Fruit fly (Drosophila melanogaster) whole organism, embryonic: ENCODE measurements around the gene CG14212.

ENCODE experiments used
- B-H2 ChIP-seq: fragments of 200-800 bp; sonication (Bioruptor generic); optimal IDR thresholded peaks from 2 replicates; lab custom pipeline; 2018; ENCODE audit warnings: missing biosample characterization, mild to moderate bottlenecking, missing genetic modification characterization
- Bdp1 ChIP-seq: fragments of 200-800 bp; sonication (Bioruptor generic); optimal IDR thresholded peaks from 3 replicates; lab custom pipeline; 2016; ENCODE audit warnings: missing biosample characterization, missing genetic modification characterization
- Blimp-1 ChIP-seq: fragments of 200-800 bp; sonication (Bioruptor generic); optimal IDR thresholded peaks from 3 replicates; lab custom pipeline; 2018; ENCODE audit warnings: missing biosample characterization, missing genetic modification characterization, mild to moderate bottlenecking, moderate library complexity, missing genetic modification reagents
- CG10209 ChIP-seq: fragments of 200-800 bp; sonication (Bioruptor generic); optimal IDR thresholded peaks from 3 replicates; lab custom pipeline; 2017; ENCODE audit warnings: missing biosample characterization, mild to moderate bottlenecking, missing genetic modification characterization, missing genetic modification reagents
- CG10979 ChIP-seq: fragments of 200-800 bp; sonication (Bioruptor generic); optimal IDR thresholded peaks from 2 replicates; lab custom pipeline; 2018; ENCODE audit warnings: missing biosample characterization, mild to moderate bottlenecking, missing genetic modification characterization, moderate library complexity
- CG11093 ChIP-seq: fragments of 200-800 bp; sonication (Bioruptor generic); IDR thresholded peaks from 3 replicates; pipeline ENCODE4 v1.3.6; 2022; ENCODE audit warnings: missing biosample characterization, missing genetic modification characterization
- CG12071 ChIP-seq: fragments of 200-800 bp; sonication (Bioruptor generic); optimal IDR thresholded peaks from 3 replicates; lab custom pipeline; 2018; ENCODE audit warnings: missing biosample characterization, mild to moderate bottlenecking, missing genetic modification characterization
- CG12155 ChIP-seq: fragments of 200-800 bp; sonication (Bioruptor generic); optimal IDR thresholded peaks from 3 replicates; lab custom pipeline; 2016; ENCODE audit warnings: missing biosample characterization, missing genetic modification characterization
- CG17612 ChIP-seq: fragments of 200-800 bp; sonication (Bioruptor generic); IDR thresholded peaks from 2 replicates; pipeline ENCODE4 v1.3.6; 2022; ENCODE audit warnings: missing biosample characterization, missing genetic modification characterization
- CG2129 ChIP-seq: fragments of 200-800 bp; sonication (Bioruptor generic); IDR thresholded peaks from 2 replicates; pipeline ENCODE4 v1.3.6; 2022; ENCODE audit warnings: missing biosample characterization, missing genetic modification characterization; ENCODE audit not compliant: partially characterized antibody
- CG30020 ChIP-seq: fragments of 200-800 bp; optimal IDR thresholded peaks from 2 replicates; lab custom pipeline; 2019; ENCODE audit warnings: missing biosample characterization, mild to moderate bottlenecking, missing genetic modification characterization, moderate library complexity
- CG3065 ChIP-seq: fragments of 200-800 bp; sonication (Bioruptor generic); optimal IDR thresholded peaks from 2 replicates; lab custom pipeline; 2016; ENCODE audit warnings: missing biosample characterization, missing genetic modification characterization
- CG32532 ChIP-seq: fragments of 200-800 bp; sonication (Bioruptor generic); IDR thresholded peaks from 2 replicates; pipeline ENCODE4 v1.3.6; 2022; ENCODE audit warnings: missing biosample characterization, missing genetic modification characterization
- CG33213 ChIP-seq: fragments of 200-800 bp; sonication (Bioruptor generic); optimal IDR thresholded peaks from 3 replicates; lab custom pipeline; 2016; ENCODE audit warnings: missing biosample characterization, missing genetic modification characterization
- CG6272 ChIP-seq: fragments of 200-800 bp; sonication (Bioruptor generic); IDR thresholded peaks from 2 replicates; pipeline ENCODE4 v1.3.6; 2022; ENCODE audit warnings: missing biosample characterization, missing genetic modification characterization
- CG7357 ChIP-seq: fragments of 200-800 bp; sonication (Bioruptor generic); IDR thresholded peaks from 3 replicates; pipeline ENCODE4 v1.3.6; 2022; ENCODE audit warnings: missing biosample characterization, missing genetic modification characterization
- CG7745 ChIP-seq: fragments of 200-800 bp; sonication (Bioruptor generic); optimal IDR thresholded peaks from 2 replicates; lab custom pipeline; 2018; ENCODE audit warnings: missing biosample characterization, mild to moderate bottlenecking, missing genetic modification characterization, moderate library complexity
- CG8478 ChIP-seq: fragments of >200 bp; optimal IDR thresholded peaks from 2 replicates; lab custom pipeline; 2018
- CG9797 ChIP-seq: fragments of 200-800 bp; sonication (Bioruptor generic); optimal IDR thresholded peaks from 3 replicates; lab custom pipeline; 2018; ENCODE audit warnings: missing biosample characterization, mild to moderate bottlenecking, missing genetic modification characterization
- D ChIP-seq, 2 experiments: fragments of 200-800 bp in 1 of 2; fragments of >200 bp in 1 of 2; sonication (Bioruptor generic) in 1 of 2; optimal IDR thresholded peaks; 2 replicates in 1 of 2; 3 replicates in 1 of 2; lab custom pipeline; 2017; ENCODE audit warnings: mild to moderate bottlenecking in 1 of 2, missing biosample characterization in 1 of 2, missing genetic modification characterization in 1 of 2, missing genetic modification reagents in 1 of 2
- Ets97D ChIP-seq: fragments of 200-800 bp; sonication (Bioruptor generic); optimal IDR thresholded peaks from 3 replicates; lab custom pipeline; 2016; ENCODE audit warnings: missing biosample characterization, missing genetic modification characterization
- Hsf ChIP-seq: fragments of 200-800 bp; sonication (Bioruptor generic); optimal IDR thresholded peaks from 3 replicates; lab custom pipeline; 2016; ENCODE audit warnings: missing biosample characterization, missing genetic modification characterization
- MBD-R2 ChIP-seq: fragments of 200-800 bp; sonication (Bioruptor generic); IDR thresholded peaks from 2 replicates; pipeline ENCODE4 v1.3.6; 2022; ENCODE audit warnings: missing biosample characterization, missing genetic modification characterization
- MTF-1 ChIP-seq: fragments of 200-800 bp; sonication (Bioruptor generic); optimal IDR thresholded peaks from 2 replicates; lab custom pipeline; 2018; ENCODE audit warnings: missing biosample characterization, mild to moderate bottlenecking, missing genetic modification characterization, borderline replicate concordance
- Max ChIP-seq: fragments of 200-800 bp; sonication (Bioruptor generic); optimal IDR thresholded peaks from 2 replicates; lab custom pipeline; 2016; ENCODE audit warnings: missing biosample characterization, mild to moderate bottlenecking, missing genetic modification characterization
- Med ChIP-seq: fragments of 200-800 bp; sonication (Bioruptor generic); peaks from one replicate; lab custom pipeline; 2016; ENCODE audit warnings: missing biosample characterization, missing genetic modification characterization, mild to moderate bottlenecking, inconsistent platforms, moderate library complexity
- NfI ChIP-seq: fragments of 200-800 bp; sonication (Bioruptor generic); optimal IDR thresholded peaks from 3 replicates; lab custom pipeline; 2018; ENCODE audit warnings: missing biosample characterization, mild to moderate bottlenecking, missing genetic modification characterization, moderate library complexity
- Ptx1 ChIP-seq: fragments of 200-800 bp; sonication (Bioruptor generic); IDR thresholded peaks from 2 replicates; pipeline ENCODE4 v1.3.6; 2022; ENCODE audit warnings: missing biosample characterization, missing genetic modification characterization
- Usf ChIP-seq: fragments of 200-800 bp; sonication (Bioruptor generic); optimal IDR thresholded peaks from 2 replicates; lab custom pipeline; 2017; ENCODE audit warnings: missing genotype, missing biosample characterization, missing genetic modification characterization
- YL-1 ChIP-seq: fragments of 200-800 bp; sonication (Bioruptor generic); optimal IDR thresholded peaks from 3 replicates; lab custom pipeline; 2017; ENCODE audit warnings: missing biosample characterization, mild to moderate bottlenecking, missing genetic modification characterization
- croc ChIP-seq: fragments of 200-800 bp; sonication (Bioruptor generic); conservative IDR thresholded peaks from 3 replicates; pipeline ENCODE4 v1.3.6; 2022; ENCODE audit warnings: missing biosample characterization, missing genetic modification characterization
- crol ChIP-seq: fragments of 200-800 bp; sonication (Bioruptor generic); IDR thresholded peaks from 2 replicates; pipeline ENCODE4 v1.3.6; 2022; ENCODE audit warnings: missing biosample characterization, missing genetic modification characterization
- dpn ChIP-seq, 2 experiments: fragments of 200-800 bp; sonication (Bioruptor generic); optimal IDR thresholded peaks; 3 replicates each; lab custom pipeline; 2016; ENCODE audit warnings: missing biosample characterization in 2 of 2, missing genetic modification characterization in 2 of 2
- dysf ChIP-seq: fragments of 200-800 bp; sonication (Bioruptor generic); IDR thresholded peaks from 3 replicates; pipeline ENCODE4 v1.3.6; 2022; ENCODE audit warnings: missing biosample characterization, missing genetic modification characterization
- ems ChIP-seq: fragments of 200-800 bp; sonication (Bioruptor generic); optimal IDR thresholded peaks from 3 replicates; lab custom pipeline; 2016; ENCODE audit warnings: missing biosample characterization, missing genetic modification characterization
- exex ChIP-seq: fragments of 200-800 bp; sonication (Bioruptor generic); optimal IDR thresholded peaks from 4 replicates; lab custom pipeline; 2018; ENCODE audit warnings: missing biosample characterization, mild to moderate bottlenecking, missing genetic modification characterization, moderate library complexity
- grn ChIP-seq: fragments of 200-800 bp; sonication (Bioruptor generic); optimal IDR thresholded peaks from 3 replicates; lab custom pipeline; 2017; ENCODE audit warnings: missing biosample characterization, missing genetic modification characterization
- gsb-n ChIP-seq: fragments of 200-800 bp; sonication (Bioruptor generic); optimal IDR thresholded peaks from 3 replicates; lab custom pipeline; 2018; ENCODE audit warnings: missing biosample characterization, mild to moderate bottlenecking, missing genetic modification characterization
- hbn ChIP-seq: fragments of 200-800 bp; sonication (Bioruptor generic); IDR thresholded peaks from 2 replicates; pipeline ENCODE4 v1.3.6; 2022; ENCODE audit warnings: missing biosample characterization, missing genetic modification characterization; ENCODE audit not compliant: partially characterized antibody
- ind ChIP-seq: fragments of 200-800 bp; sonication (Bioruptor generic); optimal IDR thresholded peaks from 3 replicates; lab custom pipeline; 2016; ENCODE audit warnings: missing biosample characterization, missing genetic modification characterization
- lbe ChIP-seq: fragments of 200-800 bp; sonication (Bioruptor generic); optimal IDR thresholded peaks from 2 replicates; lab custom pipeline; 2016; ENCODE audit warnings: missing biosample characterization, mild to moderate bottlenecking, missing genetic modification characterization
- lilli ChIP-seq: fragments of 200-800 bp; sonication (Bioruptor generic); optimal IDR thresholded peaks from 3 replicates; lab custom pipeline; 2016; ENCODE audit warnings: missing biosample characterization, missing genetic modification characterization
- phol ChIP-seq: fragments of 200-800 bp; sonication (Bioruptor generic); optimal IDR thresholded peaks from 3 replicates; lab custom pipeline; 2018; ENCODE audit warnings: missing biosample characterization, mild to moderate bottlenecking, missing genetic modification characterization, moderate library complexity
- pum ChIP-seq: fragments of 200-800 bp; sonication (Bioruptor generic); optimal IDR thresholded peaks from 2 replicates; lab custom pipeline; 2016; ENCODE audit warnings: missing biosample characterization, missing genetic modification characterization
- schlank ChIP-seq: fragments of 200-800 bp; sonication (Bioruptor generic); optimal IDR thresholded peaks from 2 replicates; lab custom pipeline; 2018; ENCODE audit warnings: missing biosample characterization, mild to moderate bottlenecking, missing genetic modification characterization
- slou ChIP-seq: fragments of 200-800 bp; sonication (Bioruptor generic); optimal IDR thresholded peaks from 3 replicates; lab custom pipeline; 2016; ENCODE audit warnings: missing biosample characterization, missing genetic modification characterization
- ssp ChIP-seq: fragments of 200-800 bp; sonication (Bioruptor generic); IDR thresholded peaks from 2 replicates; pipeline ENCODE4 v1.3.6; 2022; ENCODE audit warnings: missing biosample characterization, missing genetic modification characterization
- stwl ChIP-seq: fragments of 200-800 bp; sonication (Bioruptor generic); optimal IDR thresholded peaks from 3 replicates; lab custom pipeline; 2018; ENCODE audit warnings: missing biosample characterization, mild to moderate bottlenecking, missing genetic modification characterization, moderate library complexity
- tup ChIP-seq: fragments of 200-800 bp; sonication (Bioruptor generic); optimal IDR thresholded peaks from 2 replicates; lab custom pipeline; 2016; ENCODE audit warnings: missing biosample characterization, mild to moderate bottlenecking, missing genetic modification characterization, moderate library complexity
- unpg ChIP-seq: fragments of 200-800 bp; sonication (Bioruptor generic); optimal IDR thresholded peaks from 3 replicates; lab custom pipeline; 2018; ENCODE audit warnings: missing biosample characterization, mild to moderate bottlenecking, missing genetic modification characterization, moderate library complexity
- vfl ChIP-seq: fragments of 200-800 bp; sonication (Bioruptor generic); optimal IDR thresholded peaks from 2 replicates; lab custom pipeline; 2016; ENCODE audit warnings: missing biosample characterization, missing genetic modification characterization

CG14212 gene

dm6 chrX:19608042-19608609 is 17.4 kb upstream of the CG14212 start (continued):
- TF ChIP-seq CG30020 (no peak), ssp (GFP tag; lab: Robert Waterston, UW) (no peak), YL-1 (GFP tag; lab: Kevin White, UChicago) (no peak), Max (GFP tag; lab: Kevin White, UChicago) (no peak), lbe (GFP tag; lab: Kevin White, UChicago) (no peak), B-H2 (GFP tag; lab: Kevin White, UChicago) (no peak), CG7357 (GFP tag; lab: Robert Waterston, UW) (no peak), MBD-R2 (GFP tag; lab: Robert Waterston, UW) (no peak), CG8478 (lab: Kevin White, UChicago) (no peak), CG3065 (GFP tag; lab: Kevin White, UChicago) (no peak), Usf (GFP tag; lab: Kevin White, UChicago) (no peak), CG10209 (GFP tag; lab: Kevin White, UChicago) (no peak), dysf (GFP tag; lab: Robert Waterston, UW) (no peak), Hsf (GFP tag; lab: Kevin White, UChicago) (no peak), phol (tag; lab: Kevin White, UChicago) (peak; percentile 31), croc (GFP tag; lab: Robert Waterston, UW) (no peak), Med (GFP tag; lab: Kevin White, UChicago) (peak; percentile 54), grn (GFP tag; lab: Kevin White, UChicago) (peak; percentile 43), CG6272 (no peak), CG7745 (tag; lab: Kevin White, UChicago) (no peak), Bdp1 (GFP tag; lab: Kevin White, UChicago) (no peak), CG10979 (no peak), CG33213 (GFP tag; lab: Kevin White, UChicago) (no peak), Blimp-1 (GFP tag; lab: Kevin White, UChicago) (no peak), MTF-1 (GFP tag; lab: Kevin White, UChicago) (no peak), unpg (GFP tag; lab: Kevin White, UChicago) (no peak), pum (GFP tag; lab: Kevin White, UChicago) (no peak), gsb-n (tag; lab: Kevin White, UChicago) (no peak), CG11093 (GFP tag; lab: Robert Waterston, UW) (no peak), ind (no peak), CG12155 (GFP tag; lab: Kevin White, UChicago) (no peak), schlank (tag; lab: Kevin White, UChicago) (no peak), NfI (GFP tag; lab: Kevin White, UChicago) (no peak), dpn (GFP tag; optimal IDR thresholded peaks at IDR 0.05; lab: Kevin White, UChicago) (no peak), D (optimal IDR thresholded peaks at IDR 0.05; lab: Kevin White, UChicago) (no peak), D (GFP tag; optimal IDR thresholded peaks at IDR 0.05; lab: Kevin White, UChicago) (no peak), tup (GFP tag; lab: Kevin White, UChicago) (no peak), crol (GFP tag; lab: Robert Waterston, UW) (peak; percentile 61), CG12071 (no peak), stwl (tag; lab: Kevin White, UChicago) (peak; percentile 60), CG17612 (no peak), slou (no peak), ems (GFP tag; lab: Kevin White, UChicago) (no peak), CG2129 (no peak), Ets97D (no peak), hbn (GFP tag; lab: Robert Waterston, UW) (peak; percentile 13; the same call in 1 of the 2 replicates), vfl (GFP tag; lab: Kevin White, UChicago) (no peak), Ptx1 (GFP tag; lab: Robert Waterston, UW) (no peak), CG32532 (GFP tag; lab: Robert Waterston, UW) (no peak), exex (tag; lab: Kevin White, UChicago) (peak; percentile 62), CG9797 (no peak), lilli (GFP tag; lab: Kevin White, UChicago) (no peak)
